Fruit fly (Drosophila melanogaster) whole organism, embryonic: ENCODE measurements around the gene Prx4.

Experiments used
- CG10209 ChIP-seq: fragments of 200-800 bp; sonication (Bioruptor generic); optimal IDR thresholded peaks from 3 replicates; lab custom pipeline; 2017; ENCODE audit warnings: missing biosample characterization, mild to moderate bottlenecking, missing genetic modification characterization, missing genetic modification reagents
- CG12104 ChIP-seq: fragments of 200-800 bp; sonication (Bioruptor generic); optimal IDR thresholded peaks from 3 replicates; lab custom pipeline; 2016; ENCODE audit warnings: missing biosample characterization, missing genetic modification characterization
- CG1233 ChIP-seq: fragments of 200-800 bp; sonication (Bioruptor generic); optimal IDR thresholded peaks from 4 replicates; lab custom pipeline; 2018; ENCODE audit warnings: missing biosample characterization, mild to moderate bottlenecking, missing genetic modification characterization
- CG12391 ChIP-seq: fragments of 200-800 bp; sonication (Bioruptor generic); optimal IDR thresholded peaks from 3 replicates; lab custom pipeline; 2018; ENCODE audit warnings: missing biosample characterization, mild to moderate bottlenecking, missing genetic modification characterization, moderate library complexity
- CG14710 ChIP-seq: fragments of 200-800 bp; sonication (Bioruptor generic); optimal IDR thresholded peaks from 3 replicates; lab custom pipeline; 2019; ENCODE audit warnings: missing biosample characterization, mild to moderate bottlenecking, missing genetic modification characterization, moderate library complexity
- CG15011 ChIP-seq: fragments of 200-800 bp; sonication (Bioruptor generic); optimal IDR thresholded peaks from 3 replicates; lab custom pipeline; 2018; ENCODE audit warnings: missing biosample characterization, mild to moderate bottlenecking, missing genetic modification characterization
- CG17829 ChIP-seq: fragments of 200-800 bp; optimal IDR thresholded peaks from 2 replicates; lab custom pipeline; 2019; ENCODE audit warnings: missing biosample characterization, mild to moderate bottlenecking, missing genetic modification characterization, moderate library complexity
- CG18011 ChIP-seq: fragments of 200-800 bp; sonication (Bioruptor generic); optimal IDR thresholded peaks from 2 replicates; lab custom pipeline; 2017; ENCODE audit warnings: missing biosample characterization, missing genetic modification characterization, mild to moderate bottlenecking, moderate library complexity, missing genotype
- CG2129 ChIP-seq: fragments of 200-800 bp; sonication (Bioruptor generic); IDR thresholded peaks from 2 replicates; pipeline ENCODE4 v1.3.6; 2022; ENCODE audit warnings: missing biosample characterization, missing genetic modification characterization; ENCODE audit not compliant: partially characterized antibody
- CG30431 ChIP-seq: fragments of 200-800 bp; sonication (Bioruptor generic); optimal IDR thresholded peaks from 2 replicates; lab custom pipeline; 2017; ENCODE audit warnings: missing biosample characterization, missing genetic modification characterization
- CG32532 ChIP-seq: fragments of 200-800 bp; sonication (Bioruptor generic); IDR thresholded peaks from 2 replicates; pipeline ENCODE4 v1.3.6; 2022; ENCODE audit warnings: missing biosample characterization, missing genetic modification characterization
- CG33213 ChIP-seq: fragments of 200-800 bp; sonication (Bioruptor generic); optimal IDR thresholded peaks from 3 replicates; lab custom pipeline; 2016; ENCODE audit warnings: missing biosample characterization, missing genetic modification characterization
- CG3726 ChIP-seq: fragments of 200-800 bp; sonication (Bioruptor generic); IDR thresholded peaks from 3 replicates; pipeline ENCODE4, ENCODE4 v1.3.6; 2022; ENCODE audit warnings: missing biosample characterization, missing genetic modification characterization
- CG3995 ChIP-seq: fragments of 200-800 bp; sonication (Bioruptor generic); optimal IDR thresholded peaks from 3 replicates; lab custom pipeline; 2016; ENCODE audit warnings: missing biosample characterization, missing genetic modification characterization
- CG5180 ChIP-seq: fragments of 200-800 bp; sonication (Bioruptor generic); optimal IDR thresholded peaks from 3 replicates; lab custom pipeline; 2017; ENCODE audit warnings: missing biosample characterization, missing genetic modification characterization, mild to moderate bottlenecking, moderate library complexity, missing genetic modification reagents
- CG5953 ChIP-seq: fragments of 200-800 bp; sonication (Bioruptor generic); IDR thresholded peaks from 2 replicates; pipeline ENCODE4 v1.3.6; 2022; ENCODE audit warnings: missing biosample characterization, missing genetic modification characterization
- CG7928 ChIP-seq: fragments of 200-800 bp; sonication (Bioruptor generic); optimal IDR thresholded peaks from 2 replicates; lab custom pipeline; 2017; ENCODE audit warnings: missing biosample characterization, mild to moderate bottlenecking, missing genetic modification characterization
- Camta ChIP-seq: fragments of 200-800 bp; sonication (Bioruptor generic); optimal IDR thresholded peaks from 2 replicates; lab custom pipeline; 2016; ENCODE audit warnings: missing biosample characterization, missing genetic modification characterization
- CrebB ChIP-seq: fragments of 200-800 bp; sonication (Bioruptor generic); optimal IDR thresholded peaks from 3 replicates; lab custom pipeline; 2018; ENCODE audit warnings: missing biosample characterization, mild to moderate bottlenecking, missing genetic modification characterization
- Dip3 ChIP-seq: fragments of 200-800 bp; sonication (Bioruptor generic); optimal IDR thresholded peaks from 3 replicates; lab custom pipeline; 2016; ENCODE audit warnings: missing biosample characterization, missing genetic modification characterization
- Gsc ChIP-seq: fragments of 200-800 bp; sonication (Bioruptor generic); IDR thresholded peaks from 2 replicates; pipeline ENCODE4 v1.3.6; 2022; ENCODE audit warnings: missing biosample characterization, missing genetic modification characterization
- Hr3 ChIP-seq: fragments of 200-800 bp; sonication (Bioruptor generic); optimal IDR thresholded peaks from 3 replicates; lab custom pipeline; 2016; ENCODE audit warnings: missing biosample characterization, missing genetic modification characterization
- Hsf ChIP-seq: fragments of 200-800 bp; sonication (Bioruptor generic); optimal IDR thresholded peaks from 3 replicates; lab custom pipeline; 2016; ENCODE audit warnings: missing biosample characterization, missing genetic modification characterization
- Max ChIP-seq: fragments of 200-800 bp; sonication (Bioruptor generic); optimal IDR thresholded peaks from 2 replicates; lab custom pipeline; 2016; ENCODE audit warnings: missing biosample characterization, mild to moderate bottlenecking, missing genetic modification characterization
- Neu2 ChIP-seq: fragments of 200-800 bp; sonication (Bioruptor generic); optimal IDR thresholded peaks from 3 replicates; lab custom pipeline; 2016; ENCODE audit warnings: missing biosample characterization, missing genetic modification characterization, borderline replicate concordance
- Side ChIP-seq: fragments of 200-800 bp; sonication (Bioruptor generic); optimal IDR thresholded peaks from 2 replicates; lab custom pipeline; 2016; ENCODE audit warnings: missing biosample characterization, missing genetic modification characterization
- Sin3A ChIP-seq: fragments of >200 bp; optimal IDR thresholded peaks from 2 replicates; lab custom pipeline; 2018
- TFAM ChIP-seq: fragments of 200-800 bp; sonication (Bioruptor generic); optimal IDR thresholded peaks from 2 replicates; lab custom pipeline; 2017; ENCODE audit warnings: missing biosample characterization, missing genetic modification characterization, inconsistent platforms
- Trl ChIP-seq, 3 experiments: fragments of >200 bp in 2 of 3; fragments of 200-800 bp in 1 of 3; sonication (Bioruptor generic) in 1 of 3; optimal IDR thresholded peaks; 2 replicates in 1 of 3; 3 replicates in 2 of 3; lab custom pipeline; 2016 to 2017; ENCODE audit warnings: missing biosample characterization in 1 of 3, missing genetic modification characterization in 1 of 3
- bbx ChIP-seq: fragments of 200-800 bp; sonication (Bioruptor generic); IDR thresholded peaks from 2 replicates; pipeline ENCODE4 v1.3.6; 2022; ENCODE audit warnings: missing biosample characterization, missing genetic modification characterization; ENCODE audit not compliant: partially characterized antibody
- chinmo ChIP-seq: fragments of 200-800 bp; sonication (Bioruptor generic); IDR thresholded peaks from 4 replicates; pipeline ENCODE4 v1.3.6; 2022; ENCODE audit warnings: missing biosample characterization, missing genetic modification characterization; ENCODE audit not compliant: partially characterized antibody
- corto ChIP-seq: fragments of 200-800 bp; sonication (Bioruptor generic); optimal IDR thresholded peaks from 2 replicates; lab custom pipeline; 2016; ENCODE audit warnings: missing biosample characterization, mild to moderate bottlenecking, missing genetic modification characterization, moderate library complexity
- eve ChIP-seq, 2 experiments: fragments of >200 bp; optimal IDR thresholded peaks; 2 replicates each; lab custom pipeline; 2017; ENCODE audit warnings: missing biosample characterization in 2 of 2, missing genetic modification characterization in 2 of 2
- gcm2 ChIP-seq: fragments of 200-800 bp; sonication (Bioruptor generic); optimal IDR thresholded peaks from 2 replicates; lab custom pipeline; 2016; ENCODE audit warnings: missing biosample characterization, missing genetic modification characterization
- gsb ChIP-seq: fragments of 200-800 bp; sonication (Bioruptor generic); IDR thresholded peaks from 2 replicates; pipeline ENCODE4 v1.3.6; 2022; ENCODE audit warnings: missing biosample characterization, missing genetic modification characterization
- inv ChIP-seq: fragments of 200-800 bp; sonication (Bioruptor generic); IDR thresholded peaks from 2 replicates; pipeline ENCODE4 v1.3.6; 2022; ENCODE audit warnings: missing biosample characterization, missing genetic modification characterization; ENCODE audit not compliant: partially characterized antibody
- jing ChIP-seq: fragments of 200-800 bp; sonication (Bioruptor generic); optimal IDR thresholded peaks from 2 replicates; lab custom pipeline; 2018; ENCODE audit warnings: missing biosample characterization, mild to moderate bottlenecking, missing genetic modification characterization
- ken ChIP-seq: fragments of 200-800 bp; sonication (Bioruptor generic); IDR thresholded peaks from 3 replicates; pipeline ENCODE4 v1.3.6; 2022; ENCODE audit warnings: missing biosample characterization, missing genetic modification characterization
- klu ChIP-seq: fragments of 200-800 bp; sonication (Bioruptor generic); IDR thresholded peaks from 2 replicates; pipeline ENCODE4 v1.3.6; 2022; ENCODE audit warnings: missing biosample characterization, missing genetic modification characterization
- kni ChIP-seq: fragments of 200-800 bp; sonication (Bioruptor generic); optimal IDR thresholded peaks from 3 replicates; lab custom pipeline; 2017; ENCODE audit warnings: mild to moderate bottlenecking, missing biosample characterization, missing genetic modification reagents, missing genetic modification characterization
- lilli ChIP-seq: fragments of 200-800 bp; sonication (Bioruptor generic); optimal IDR thresholded peaks from 3 replicates; lab custom pipeline; 2016; ENCODE audit warnings: missing biosample characterization, missing genetic modification characterization
- mld ChIP-seq: fragments of 200-800 bp; sonication (Bioruptor generic); IDR thresholded peaks from 3 replicates; pipeline ENCODE4 v1.3.6; 2022; ENCODE audit warnings: missing biosample characterization, missing genetic modification characterization; ENCODE audit not compliant: partially characterized antibody
- nerfin-2 ChIP-seq: fragments of 200-800 bp; sonication (Bioruptor generic); IDR thresholded peaks from 2 replicates; pipeline ENCODE4 v1.3.6; 2022; ENCODE audit warnings: missing biosample characterization, missing genetic modification characterization; ENCODE audit not compliant: partially characterized antibody
- pum ChIP-seq: fragments of 200-800 bp; sonication (Bioruptor generic); optimal IDR thresholded peaks from 2 replicates; lab custom pipeline; 2016; ENCODE audit warnings: missing biosample characterization, missing genetic modification characterization
- rib ChIP-seq: fragments of 200-800 bp; sonication (Bioruptor generic); IDR thresholded peaks from 2 replicates; pipeline ENCODE4 v1.3.6; 2022; ENCODE audit warnings: missing biosample characterization, missing genetic modification characterization
- schlank ChIP-seq: fragments of 200-800 bp; sonication (Bioruptor generic); optimal IDR thresholded peaks from 2 replicates; lab custom pipeline; 2018; ENCODE audit warnings: missing biosample characterization, mild to moderate bottlenecking, missing genetic modification characterization
- slou ChIP-seq: fragments of 200-800 bp; sonication (Bioruptor generic); optimal IDR thresholded peaks from 3 replicates; lab custom pipeline; 2016; ENCODE audit warnings: missing biosample characterization, missing genetic modification characterization
- tap ChIP-seq: fragments of 200-800 bp; optimal IDR thresholded peaks from 3 replicates; lab custom pipeline; 2019; ENCODE audit warnings: missing biosample characterization, mild to moderate bottlenecking, missing genetic modification characterization, moderate library complexity

The Prx4 gene

dm6 chr3L:3052110-3052871 lies 10.1 kb downstream of the Prx4 start, which contains the start of gene CG1271 (continued):
- TF ChIP-seq nerfin-2 (GFP tag; lab: Robert Waterston, UW) (no peak), pum (peak; percentile 49), gcm2 (GFP tag; lab: Kevin White, UChicago) (peak; percentile 23), Sin3A (lab: Kevin White, UChicago) (peak; percentile 82), inv (GFP tag; lab: Robert Waterston, UW) (peak; percentile 21; the same call in 1 of the 2 replicates), chinmo (GFP tag; lab: Robert Waterston, UW) (0 out of 4 replicates have a peak, but pooled peaks have one; percentile 60), eve (GFP tag; optimal IDR thresholded peaks at IDR 0.05; lab: Kevin White, UChicago) (no peak), CG10209 (GFP tag; lab: Kevin White, UChicago) (peak; percentile 54), CG32532 (GFP tag; lab: Robert Waterston, UW) (peak; percentile 72), CG12104 (GFP tag; lab: Kevin White, UChicago) (peak; percentile 54), kni (GFP tag; lab: Kevin White, UChicago) (peak; percentile 93), Neu2 (peak; percentile 28), Dip3 (GFP tag; lab: Kevin White, UChicago) (peak; percentile 67), klu (GFP tag; lab: Robert Waterston, UW) (no peak), ken (GFP tag; lab: Robert Waterston, UW) (0 out of 3 replicates have a peak, but pooled peaks have one; percentile 44), CG12391 (peak; percentile 68), gsb (GFP tag; lab: Robert Waterston, UW) (peak; percentile 26; the same call in 1 of the 2 replicates), Gsc (no peak), CG18011 (GFP tag; lab: Kevin White, UChicago) (peak; percentile 9), CG3995 (GFP tag; lab: Kevin White, UChicago) (peak; percentile 57), CG5180 (GFP tag; lab: Kevin White, UChicago) (peak; percentile 32), CG2129 (GFP tag; lab: Robert Waterston, UW) (peak; percentile 35; the same call in 1 of the 2 replicates), tap (tag; lab: Kevin White, UChicago) (peak; percentile 60), CG5953 (GFP tag; lab: Robert Waterston, UW) (no peak), lilli (peak; percentile 74), CG7928 (GFP tag; lab: Kevin White, UChicago) (peak; percentile 80), CG33213 (peak; percentile 60), CG1233 (GFP tag; lab: Kevin White, UChicago) (peak; percentile 51), jing (GFP tag; lab: Kevin White, UChicago) (no peak), mld (GFP tag; lab: Robert Waterston, UW) (0 out of 3 replicates have a peak, but pooled peaks have one; percentile 28), CG14710 (peak; percentile 92), Side (GFP tag; lab: Kevin White, UChicago) (peak; percentile 82), Hr3 (GFP tag; lab: Kevin White, UChicago) (peak; percentile 45), rib (GFP tag; lab: Robert Waterston, UW) (peak; percentile 60), CG30431 (no peak), schlank (peak; percentile 21), bbx (GFP tag; lab: Robert Waterston, UW) (no peak), Max (GFP tag; lab: Kevin White, UChicago) (peak; percentile 72), TFAM (GFP tag; lab: Kevin White, UChicago) (no peak), CG17829 (tag; lab: Kevin White, UChicago) (peak; percentile 76), CrebB (tag; lab: Kevin White, UChicago) (peak; percentile 3), Hsf (peak; percentile 55), Camta (peak; percentile 43), CG15011 (peak; percentile 23), slou (peak; percentile 24), CG3726 (GFP tag; lab: Robert Waterston, UW) (no peak), Trl (optimal IDR thresholded peaks at IDR 0.05; lab: Kevin White, UChicago) (no peak), Trl (GFP tag; optimal IDR thresholded peaks at IDR 0.05; lab: Kevin White, UChicago) (peak; percentile 73), corto (GFP tag; lab: Kevin White, UChicago) (no peak)
